Worm (Caenorhabditis elegans) whole organism, mixed stage, embryonic: ENCODE data around the gene catp-8.

Source experiments
- blmp-1 ChIP-seq: fragments of 150-350 bp; optimal IDR thresholded peaks from 2 replicates; lab custom pipeline; 2014; ENCODE audit warnings: missing biosample characterization, missing genetic modification characterization
- ceh-39 ChIP-seq: fragments of 150-350 bp; optimal IDR thresholded peaks from 2 replicates; lab custom pipeline; 2014; ENCODE audit warnings: missing biosample characterization, missing genetic modification characterization
- ceh-43 ChIP-seq: fragments of 200-800 bp; sonication (Bioruptor generic); optimal IDR thresholded peaks from 2 replicates; lab custom pipeline; 2018; ENCODE audit warnings: mild to moderate bottlenecking, missing genetic modification characterization, moderate library complexity, missing compliant biosample characterization
- ces-1 ChIP-seq: fragments of 150-350 bp; optimal IDR thresholded peaks from 2 replicates; lab custom pipeline; 2014; ENCODE audit warnings: missing biosample characterization, missing genetic modification reagents, missing genetic modification characterization
- elt-1 ChIP-seq: sonication (generic microtip); optimal IDR thresholded peaks from 2 replicates; lab custom pipeline; 2017; ENCODE audit warnings: missing genetic modification characterization, mild to moderate bottlenecking, missing compliant biosample characterization, antibody characterized with exemption, moderate library complexity, borderline replicate concordance; ENCODE audit not compliant: insufficient read depth
- ham-2 ChIP-seq: fragments of 200-800 bp; sonication (Bioruptor generic); optimal IDR thresholded peaks from 2 replicates; lab custom pipeline; 2018; ENCODE audit warnings: mild to moderate bottlenecking, missing genetic modification characterization, missing compliant biosample characterization
- lin-13 ChIP-seq: fragments of 150-350 bp; optimal IDR thresholded peaks from 2 replicates; lab custom pipeline; 2014; ENCODE audit warnings: missing biosample characterization, missing genetic modification characterization
- lsy-2 ChIP-seq: fragments of 150-350 bp; optimal IDR thresholded peaks from 2 replicates; lab custom pipeline; 2014; ENCODE audit warnings: missing biosample characterization, missing genetic modification characterization
- nhr-237 ChIP-seq: fragments of 150-350 bp; optimal IDR thresholded peaks from 2 replicates; lab custom pipeline; 2014; ENCODE audit warnings: missing biosample characterization, missing genetic modification characterization
- pha-4 ChIP-seq: fragments of 150-350 bp; optimal IDR thresholded peaks from 2 replicates; lab custom pipeline; 2018; ENCODE audit warnings: missing biosample characterization, missing genetic modification reagents, missing genetic modification characterization
- snpc-4 ChIP-seq: fragments of 150-350 bp; optimal IDR thresholded peaks from 2 replicates; lab custom pipeline; 2014; ENCODE audit warnings: missing biosample characterization, missing genetic modification characterization
- tbx-8 ChIP-seq: fragments of 200-800 bp; sonication (Bioruptor generic); optimal IDR thresholded peaks from 2 replicates; lab custom pipeline; 2018; ENCODE audit warnings: mild to moderate bottlenecking, missing genetic modification characterization, moderate library complexity, missing compliant biosample characterization
- unc-62 ChIP-seq: fragments of 150-350 bp; optimal IDR thresholded peaks from 2 replicates; lab custom pipeline; 2014; ENCODE audit warnings: missing biosample characterization, missing genetic modification reagents, missing genetic modification characterization
- ztf-11 ChIP-seq: fragments of 150-350 bp; optimal IDR thresholded peaks from 2 replicates; lab custom pipeline; 2014; ENCODE audit warnings: missing biosample characterization, missing genetic modification characterization

- TF ChIP-seq snpc-4 (tag; lab: Kevin White, UChicago) (no peak), ham-2 (no peak), elt-1 (tag; lab: Kevin White, UChicago) (no peak), ces-1 (GFP tag; lab: Kevin White, UChicago) (no peak), ceh-43 (GFP tag; lab: Kevin White, UChicago) (no peak), blmp-1 (tag; lab: Kevin White, UChicago) (no peak), ceh-39 (tag; lab: Kevin White, UChicago) (no peak), unc-62 (GFP tag; lab: Kevin White, UChicago) (no peak), tbx-8 (GFP tag; lab: Kevin White, UChicago) (no peak), nhr-237 (no peak), pha-4 (tag; lab: Kevin White, UChicago) (no peak), lin-13 (tag; lab: Kevin White, UChicago) (no peak), ztf-11 (no peak), lsy-2 (tag; lab: Kevin White, UChicago) (no peak)
Measured at ce11 chrIV:11487889-11488556, 9.0 kb upstream of the catp-8 start.
